Worm (Caenorhabditis elegans): ENCODE measurements around the gene ZC504.1.

The ZC504.1 gene

ce11 chrX:10394238-10394637 is 12.7 kb upstream of the ZC504.1 start (continued):
- no peak for TF ChIP-seq hlh-30 (tag; optimal IDR thresholded peaks at IDR 0.05; ENCODE audit: insufficient read depth)
- peak; percentile 60 for TF ChIP-seq unc-55 (GFP tag; optimal IDR thresholded peaks at IDR 0.05)
- TF ChIP-seq unc-42 (tag; optimal IDR thresholded peaks at IDR 0.05), result no peak
- peak; percentile 36 for TF ChIP-seq ceh-34 (tag; optimal IDR thresholded peaks at IDR 0.05)
- no peak for TF ChIP-seq syd-9 (tag; optimal IDR thresholded peaks at IDR 0.05)
- TF ChIP-seq ttx-3 (tag; optimal IDR thresholded peaks at IDR 0.05), result no peak
- no peak for TF ChIP-seq hlh-13 (GFP tag; optimal IDR thresholded peaks at IDR 0.05)
- TF ChIP-seq hlh-8 (tag; optimal IDR thresholded peaks at IDR 0.05), result no peak
- no peak for TF ChIP-seq ref-2 (tag; optimal IDR thresholded peaks at IDR 0.05)
- TF ChIP-seq ceh-6 (GFP tag; optimal IDR thresholded peaks at IDR 0.05), result no peak
- TF ChIP-seq ceh-9 (tag; optimal IDR thresholded peaks at IDR 0.05), result no peak
- no peak for TF ChIP-seq ceh-22 (tag; optimal IDR thresholded peaks at IDR 0.05)
- no peak for TF ChIP-seq ets-4 (tag; optimal IDR thresholded peaks at IDR 0.05)
- no peak for TF ChIP-seq ceh-31 (tag; optimal IDR thresholded peaks at IDR 0.05)
- TF ChIP-seq unc-86 (tag; optimal IDR thresholded peaks at IDR 0.05), result no peak
- peak; percentile 30 for TF ChIP-seq C38D4.7 (GFP tag; optimal IDR thresholded peaks at IDR 0.05)
- no peak for TF ChIP-seq tbx-7 (tag; optimal IDR thresholded peaks at IDR 0.05)
- no peak for TF ChIP-seq ceh-45 (GFP tag; IDR thresholded peaks at IDR 0.05)
- peak; percentile 47 for TF ChIP-seq pat-9 (tag; optimal IDR thresholded peaks at IDR 0.05)
- no peak for TF ChIP-seq odd-2 (tag; optimal IDR thresholded peaks at IDR 0.05)

ce11 chrX:10395177-10395576 is 11.8 kb upstream of the ZC504.1 start:
- TF ChIP-seq elt-2 (tag; optimal IDR thresholded peaks at IDR 0.05), result peak; percentile 61
- no peak for TF ChIP-seq ceh-9 (tag; optimal IDR thresholded peaks at IDR 0.05)

ce11 chrX:10395668-10396067 is 11.3 kb upstream of the ZC504.1 start:
- TF ChIP-seq nhr-232 (tag; optimal IDR thresholded peaks at IDR 0.05) (no peak), npax-4 (tag; optimal IDR thresholded peaks at IDR 0.05) (no peak), che-1 (tag; optimal IDR thresholded peaks at IDR 0.05) (peak; percentile 4), ceh-19 (GFP tag; optimal IDR thresholded peaks at IDR 0.05) (no peak), fkh-6 (tag; optimal IDR thresholded peaks at IDR 0.05) (no peak), ceh-18 (tag; optimal IDR thresholded peaks at IDR 0.05) (peak; percentile 23), mec-3 (tag; optimal IDR thresholded peaks at IDR 0.05; ENCODE audit: borderline replicate concordance) (no peak), unc-55 (GFP tag; optimal IDR thresholded peaks at IDR 0.05) (no peak), fkh-10 (GFP tag; optimal IDR thresholded peaks at IDR 0.05) (no peak), pha-4 (tag; optimal IDR thresholded peaks at IDR 0.05) (no peak), eyg-1 (tag; optimal IDR thresholded peaks at IDR 0.05) (no peak), ceh-48 (tag; optimal IDR thresholded peaks at IDR 0.05) (no peak), ceh-45 (GFP tag; IDR thresholded peaks at IDR 0.05) (no peak), ama-1 (optimal IDR thresholded peaks at IDR 0.05) (no peak), hlh-8 (tag; optimal IDR thresholded peaks at IDR 0.05) (no peak), dve-1 (tag; optimal IDR thresholded peaks at IDR 0.05) (no peak), ceh-9 (tag; optimal IDR thresholded peaks at IDR 0.05) (no peak), ceh-30 (tag; optimal IDR thresholded peaks at IDR 0.05) (no peak), ceh-6 (GFP tag; optimal IDR thresholded peaks at IDR 0.05) (no peak), sox-4 (tag; optimal IDR thresholded peaks at IDR 0.05) (no peak), T23F11.4 (GFP tag; optimal IDR thresholded peaks at IDR 0.05) (no peak), C38D4.7 (GFP tag; optimal IDR thresholded peaks at IDR 0.05) (no peak), hlh-6 (tag; optimal IDR thresholded peaks at IDR 0.05) (no peak), dmd-4 (tag; optimal IDR thresholded peaks at IDR 0.05; ENCODE audit: borderline replicate concordance) (no peak), ceh-2 (tag; optimal IDR thresholded peaks at IDR 0.05) (no peak), hlh-13 (GFP tag; optimal IDR thresholded peaks at IDR 0.05) (no peak), C08G9.2 (tag; optimal IDR thresholded peaks at IDR 0.05) (no peak), syd-9 (tag; optimal IDR thresholded peaks at IDR 0.05) (no peak), fax-1 (tag; optimal IDR thresholded peaks at IDR 0.05) (no peak), rnt-1 (tag; optimal IDR thresholded peaks at IDR 0.05) (peak; percentile 20), tbx-7 (tag; optimal IDR thresholded peaks at IDR 0.05) (no peak), ceh-34 (tag; optimal IDR thresholded peaks at IDR 0.05) (no peak), ref-2 (tag; optimal IDR thresholded peaks at IDR 0.05) (peak; percentile 11), ttx-3 (tag; optimal IDR thresholded peaks at IDR 0.05) (no peak), gmeb-2 (tag; optimal IDR thresholded peaks at IDR 0.05) (no peak), F13H6.1 (tag; optimal IDR thresholded peaks at IDR 0.05) (peak; percentile 16), pha-2 (tag; optimal IDR thresholded peaks at IDR 0.05) (no peak), Y22D7AL.16 (tag; optimal IDR thresholded peaks at IDR 0.05) (no peak), K02D7.2 (tag; optimal IDR thresholded peaks at IDR 0.05) (no peak), ceh-14 (tag; optimal IDR thresholded peaks at IDR 0.05) (peak; percentile 24)

Measured in whole organism, late embryonic.